Worm (Caenorhabditis elegans) whole organism, L1 larva: ENCODE results near the gene T26H5.8.
A peak's percentile ranks its signal among the peaks of the same experiment; 100 is the strongest.

Source experiments
- alr-1 ChIP-seq: fragments of 200-800 bp; sonication (Bioruptor generic); optimal IDR thresholded peaks from 2 replicates; lab custom pipeline; 2018; ENCODE audit warnings: borderline replicate concordance, mild to moderate bottlenecking, missing genetic modification characterization, missing compliant biosample characterization
- blmp-1 ChIP-seq: fragments of 150-350 bp; optimal IDR thresholded peaks from 2 replicates; lab custom pipeline; 2014; ENCODE audit warnings: missing biosample characterization, missing genetic modification characterization
- ceh-90 ChIP-seq: sonication (generic microtip); optimal IDR thresholded peaks from 2 replicates; lab custom pipeline; 2016; ENCODE audit warnings: missing genetic modification characterization, missing compliant biosample characterization
- egl-27 ChIP-seq, 2 experiments: fragments of 150-350 bp in 1 of 2; sonication (generic microtip); optimal IDR thresholded peaks; 3 replicates each; lab custom pipeline; 2017 to 2018; ENCODE audit warnings: missing biosample characterization in 2 of 2, missing genetic modification characterization in 2 of 2, missing genetic modification reagents in 2 of 2
- lin-39 ChIP-seq: fragments of 150-350 bp; optimal IDR thresholded peaks from 2 replicates; lab custom pipeline; 2014; ENCODE audit warnings: missing biosample characterization, missing genetic modification reagents, missing genetic modification characterization
- nhr-11 ChIP-seq: fragments of 150-350 bp; optimal IDR thresholded peaks from 2 replicates; lab custom pipeline; 2014; ENCODE audit warnings: missing biosample characterization, missing genetic modification characterization
- nhr-12 ChIP-seq: sonication (generic microtip); optimal IDR thresholded peaks from 2 replicates; lab custom pipeline; 2017; ENCODE audit warnings: missing biosample characterization, missing genetic modification characterization
- pax-3 ChIP-seq: fragments of 200-800 bp; sonication (Bioruptor generic); optimal IDR thresholded peaks from 2 replicates; lab custom pipeline; 2018; ENCODE audit warnings: mild to moderate bottlenecking, missing genetic modification characterization, moderate library complexity, missing compliant biosample characterization
- skn-1 ChIP-seq: fragments of 150-350 bp; optimal IDR thresholded peaks from 2 replicates; lab custom pipeline; 2014; ENCODE audit warnings: missing biosample characterization, missing genetic modification characterization
- snpc-4 ChIP-seq: fragments of 150-350 bp; optimal IDR thresholded peaks from 2 replicates; lab custom pipeline; 2014; ENCODE audit warnings: missing biosample characterization, missing genetic modification characterization
- unc-62 ChIP-seq: fragments of 150-350 bp; optimal IDR thresholded peaks from 2 replicates; lab custom pipeline; 2014; ENCODE audit warnings: missing biosample characterization, missing genetic modification reagents, missing genetic modification characterization

- TF ChIP-seq nhr-12 (tag; lab: Kevin White, UChicago) (no peak), snpc-4 (tag; lab: Kevin White, UChicago) (no peak), unc-62 (GFP tag; lab: Kevin White, UChicago) (no peak), skn-1 (tag; lab: Kevin White, UChicago) (no peak), lin-39 (tag; lab: Kevin White, UChicago) (no peak), ceh-90 (tag; lab: Kevin White, UChicago) (no peak), egl-27 (tag; optimal IDR thresholded peaks at IDR 0.05; lab: Kevin White, UChicago) (no peak), nhr-11 (tag; lab: Kevin White, UChicago) (no peak), alr-1 (tag; lab: Kevin White, UChicago) (no peak), pax-3 (tag; lab: Kevin White, UChicago) (peak; percentile 51), blmp-1 (no peak)
Observed at ce11 chrV:15431322-15432052, 1.0 kb downstream of the T26H5.8 start.
